Worm (Caenorhabditis elegans): ENCODE results near the gene unc-82.

unc-82 gene

DNA sequence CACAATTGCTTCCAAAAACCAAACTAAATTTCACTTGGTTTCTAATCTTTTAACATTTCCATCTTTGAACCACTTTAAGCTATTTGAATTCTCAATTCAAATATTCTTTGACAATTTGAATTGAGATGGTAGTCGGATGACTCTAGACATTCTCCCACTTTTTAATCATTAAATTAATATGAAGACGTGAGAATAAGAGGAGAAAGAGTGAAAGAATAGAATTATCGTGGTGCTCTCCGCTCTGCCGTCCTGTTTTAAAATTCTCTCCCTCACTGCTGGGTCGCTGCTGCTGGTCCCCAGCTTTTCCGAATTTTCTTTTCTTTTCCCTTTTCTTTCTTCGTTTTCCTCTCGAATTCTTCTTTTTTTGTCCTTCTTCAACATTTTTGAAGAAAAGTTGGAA, 20.9 kb upstream of the unc-82 start:
- TF ChIP-seq aha-1 (tag) (peak; percentile 49), unc-62 (GFP tag; optimal IDR thresholded peaks at IDR 0.05 in 1 of 2) (peak in 1 of 2 experiments; percentile 34), unc-62 (tag; optimal IDR thresholded peaks at IDR 0.05) (no peak), mdt-29 (GFP tag; IDR thresholded peaks at IDR 0.05) (no peak), jun-1 (tag; optimal IDR thresholded peaks at IDR 0.05) (no peak)

DNA sequence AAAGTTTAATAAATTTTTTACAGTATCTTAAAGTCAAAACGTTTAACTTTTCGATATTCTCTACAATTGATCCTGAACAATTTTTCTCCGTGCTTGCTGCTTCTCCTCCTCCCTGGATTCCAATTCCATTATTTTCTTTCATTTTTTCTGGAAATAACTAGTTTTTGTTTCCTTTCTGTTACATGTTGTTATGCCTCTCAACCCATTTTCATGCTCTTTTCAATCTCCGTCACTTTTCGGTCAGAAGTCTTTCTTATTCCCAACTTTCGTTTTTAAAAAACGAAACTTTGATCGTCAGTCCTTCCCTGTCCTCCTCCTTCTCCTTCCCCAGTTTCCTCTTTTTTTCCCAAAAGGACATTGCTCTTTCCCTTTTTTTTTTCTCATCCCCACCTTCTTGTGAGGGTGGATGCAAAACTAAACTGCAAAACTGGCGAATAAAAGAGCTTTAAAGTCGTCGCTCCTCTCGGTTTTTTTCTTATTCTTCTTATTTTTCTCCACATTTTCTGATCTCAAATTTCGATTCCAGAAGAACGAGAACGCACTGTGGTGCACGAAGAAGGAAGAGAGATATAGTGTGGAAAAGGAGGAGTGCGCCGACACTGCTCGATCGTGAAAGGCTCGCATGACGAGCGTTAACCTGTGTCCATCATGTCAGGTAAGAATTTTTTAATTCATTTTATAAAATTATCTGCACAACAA, 19.2 kb upstream of the unc-82 start, which contains the start of the genes C48A7.16 and egl-19:
Gene C48A7.16 (plus strand): TSS at position 544 of the 699 bp plus-strand sequence.
Gene egl-19 (plus strand): TSS at position 649 of the 699 bp plus-strand sequence.
- TF ChIP-seq fkh-10 (GFP tag; optimal IDR thresholded peaks at IDR 0.05) (no peak), hlh-30 (tag; optimal IDR thresholded peaks at IDR 0.05; ENCODE audit: insufficient read depth) (no peak), lin-1 (GFP tag; IDR thresholded peaks at IDR 0.05) (no peak), attf-4 (tag; optimal IDR thresholded peaks at IDR 0.05) (no peak), mdt-29 (GFP tag; IDR thresholded peaks at IDR 0.05) (no peak), nhr-10 (tag; optimal IDR thresholded peaks at IDR 0.05) (no peak), rbr-2 (tag; optimal IDR thresholded peaks at IDR 0.05) (no peak), Y75B8A.6 (GFP tag; IDR thresholded peaks at IDR 0.05) (no peak), mes-2 (tag; optimal IDR thresholded peaks at IDR 0.05; ENCODE audit: poor library complexity, severe bottlenecking) (no peak), unc-39 (tag; optimal IDR thresholded peaks at IDR 0.05) (no peak), snpc-1.2 (GFP tag; IDR thresholded peaks at IDR 0.05) (no peak), dve-1 (tag; optimal IDR thresholded peaks at IDR 0.05; ENCODE audit: insufficient read depth) (no peak), ceh-28 (tag; optimal IDR thresholded peaks at IDR 0.05) (no peak), lin-39 (tag; optimal IDR thresholded peaks at IDR 0.05) (no peak), daf-8 (GFP tag; IDR thresholded peaks at IDR 0.05) (no peak), lin-15B (tag; optimal IDR thresholded peaks at IDR 0.05) (no peak), mep-1 (tag; optimal IDR thresholded peaks at IDR 0.05) (no peak), ceh-44 (GFP tag; IDR thresholded peaks at IDR 0.05) (no peak), Y105C5A.15 (GFP tag; IDR thresholded peaks at IDR 0.05) (no peak)

DNA sequence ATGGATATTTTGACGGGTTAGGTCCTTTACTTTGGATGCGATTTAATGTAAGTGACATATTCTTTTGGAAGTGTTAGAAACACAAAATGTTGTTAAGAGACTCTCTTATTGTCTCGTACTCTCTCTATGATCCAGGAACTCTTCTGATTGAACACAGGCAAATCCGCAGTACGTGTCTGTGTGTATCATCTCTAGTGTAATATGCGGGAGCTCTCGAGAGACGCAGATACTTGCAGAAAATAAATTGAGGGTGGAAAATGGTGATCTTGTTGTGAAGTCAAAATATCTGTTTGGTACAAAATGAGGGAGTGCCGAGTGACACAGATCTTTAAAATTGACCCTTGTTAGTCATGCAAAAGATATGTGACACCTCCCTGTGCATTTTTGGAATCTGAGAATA, 17.6 kb upstream of the unc-82 start:
- no peak for TF ChIP-seq pqm-1 (tag; optimal IDR thresholded peaks at IDR 0.05)
- peak; percentile 31 for TF ChIP-seq nhr-28 (tag; optimal IDR thresholded peaks at IDR 0.05)
- no peak for TF ChIP-seq ctbp-1 (GFP tag; IDR thresholded peaks at IDR 0.05)
- no peak for TF ChIP-seq ZK337.2 (GFP tag; IDR thresholded peaks at IDR 0.05)

DNA sequence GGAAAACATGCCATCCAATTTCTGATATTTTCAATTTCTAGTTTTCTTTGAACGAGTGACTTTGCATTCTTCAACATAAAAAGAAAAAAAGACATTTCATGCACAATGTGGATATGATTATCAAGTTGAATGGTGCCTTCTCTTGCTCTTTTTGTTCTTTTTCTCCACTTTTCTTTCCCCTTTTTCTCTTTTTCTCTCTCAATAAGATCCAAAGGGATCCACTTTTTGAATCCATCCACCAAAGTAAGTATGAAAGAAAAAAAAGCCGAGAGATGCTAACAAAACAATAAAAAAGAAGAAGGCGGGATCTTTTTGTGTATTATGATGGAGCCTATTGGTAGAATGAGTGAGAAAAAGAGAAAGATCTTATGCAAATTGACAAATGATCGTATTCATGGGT, 17.0 kb upstream of the unc-82 start:
- TF ChIP-seq nhr-237 (tag; optimal IDR thresholded peaks at IDR 0.05) (no peak), fkh-10 (GFP tag; optimal IDR thresholded peaks at IDR 0.05) (peak; percentile 86), aha-1 (tag) (peak; percentile 1), mxl-3 (GFP tag; optimal IDR thresholded peaks at IDR 0.05) (no peak), ZK546.5 (tag; optimal IDR thresholded peaks at IDR 0.05) (no peak), egl-43 (GFP tag; IDR thresholded peaks at IDR 0.05) (no peak), set-16 (GFP tag; IDR thresholded peaks at IDR 0.05) (no peak), T26A8.4 (GFP tag; IDR thresholded peaks at IDR 0.05) (no peak), dmd-8 (GFP tag; IDR thresholded peaks at IDR 0.05) (no peak), Y105C5A.15 (GFP tag; IDR thresholded peaks at IDR 0.05) (no peak), ceh-62 (tag; optimal IDR thresholded peaks at IDR 0.05) (no peak), nhr-10 (tag; optimal IDR thresholded peaks at IDR 0.05) (no peak)

DNA sequence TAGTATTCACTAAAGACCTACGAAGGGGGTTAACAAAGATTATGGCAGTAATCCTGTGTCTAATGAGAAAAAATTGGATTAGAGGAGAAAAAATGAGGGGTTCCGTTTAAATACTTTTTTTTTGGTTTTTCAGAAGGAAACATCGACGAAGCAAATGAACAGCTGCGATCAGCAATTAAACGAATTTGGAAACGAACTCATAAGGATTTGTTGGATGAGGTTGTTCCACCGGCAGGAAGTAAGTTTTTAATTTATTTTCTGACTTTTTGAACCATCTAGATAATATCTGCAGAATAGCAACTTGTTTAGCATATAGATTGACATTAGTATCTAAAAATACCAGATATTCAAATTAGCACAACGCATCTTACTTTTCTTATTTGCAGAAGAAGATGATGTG, 10.7 kb upstream of the unc-82 start:
- TF ChIP-seq aha-1 (tag) (peak; percentile 97), lin-1 (GFP tag; IDR thresholded peaks at IDR 0.05) (no peak)
